Fruit fly (Drosophila melanogaster) Kc167 (cell line): ENCODE measurements around the gene CG10996.

Experiments
- Myc ChIP-seq: fragments of >200 bp; optimal IDR thresholded peaks from 2 replicates; lab custom pipeline; 2017; ENCODE audit warnings: missing external identifiers
- Sin3A ChIP-seq: fragments of >200 bp; optimal IDR thresholded peaks from 2 replicates; lab custom pipeline; 2018; ENCODE audit warnings: missing external identifiers
- h ChIP-seq: fragments of >200 bp; optimal IDR thresholded peaks from 3 replicates; lab custom pipeline; 2018; ENCODE audit warnings: missing external identifiers
- insv ChIP-seq: fragments of >200 bp; optimal IDR thresholded peaks from 3 replicates; lab custom pipeline; 2018; ENCODE audit warnings: missing external identifiers
- psq ChIP-seq: fragments of >200 bp; optimal IDR thresholded peaks from 2 replicates; lab custom pipeline; 2017; ENCODE audit warnings: missing external identifiers
- ttk ChIP-seq: sonication (Bioruptor generic); optimal IDR thresholded peaks from 2 replicates; lab custom pipeline; 2017; ENCODE audit warnings: missing external identifiers

CG10996 gene

dm6 chrX:13778568-13778967, 18.9 kb downstream of the CG10996 start:
- TF ChIP-seq Myc: no peak
- no peak for TF ChIP-seq h
- no peak for TF ChIP-seq Sin3A (lab: Kevin White, UChicago)
- TF ChIP-seq insv (lab: Kevin White, UChicago): no peak
- no peak for TF ChIP-seq psq (lab: Kevin White, UChicago)
- TF ChIP-seq ttk (lab: Kevin White, UChicago): no peak

DNA sequence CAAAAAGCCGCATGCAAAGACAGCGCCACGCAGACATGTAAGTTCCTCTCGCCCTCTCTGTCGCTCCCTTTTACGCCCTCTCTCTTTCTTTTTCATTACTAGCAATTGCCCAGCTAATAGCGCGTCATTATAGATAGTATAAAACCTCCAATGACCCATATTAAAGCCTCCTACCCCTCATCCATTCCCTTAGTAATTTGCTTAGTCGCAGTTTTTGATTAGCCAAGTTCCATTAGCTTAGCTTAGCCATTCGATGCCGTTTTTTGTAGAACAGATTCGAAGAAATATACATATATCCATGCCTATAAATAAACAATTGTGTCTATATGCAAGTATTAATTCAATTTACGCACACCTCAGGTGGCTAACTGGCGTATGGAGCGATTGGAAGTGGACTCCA, 26.7 kb downstream of the CG10996 start:
- no peak for TF ChIP-seq psq (lab: Kevin White, UChicago)
- no peak for TF ChIP-seq insv (lab: Kevin White, UChicago)
- no peak for TF ChIP-seq Myc
- no peak for TF ChIP-seq h
- no peak for TF ChIP-seq Sin3A (lab: Kevin White, UChicago)
- TF ChIP-seq ttk (lab: Kevin White, UChicago): no peak

DNA sequence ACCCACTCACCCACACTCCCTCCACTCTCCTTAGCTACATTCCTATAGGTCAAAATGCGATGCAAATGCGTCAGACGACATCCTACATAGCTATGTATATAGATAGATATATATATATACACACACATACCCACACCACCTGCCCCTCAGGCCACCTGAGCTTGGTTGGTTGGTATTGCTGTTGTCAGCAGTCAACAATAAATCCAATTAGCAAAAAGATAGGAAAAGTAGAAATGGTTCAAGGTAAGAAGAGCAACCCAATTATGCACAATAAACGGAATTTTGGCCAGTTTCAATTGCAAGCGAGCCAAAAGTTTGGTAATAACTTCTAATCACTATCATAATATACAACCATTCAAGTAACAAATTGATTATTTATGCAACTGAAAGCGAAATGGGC, 30.9 kb downstream of the CG10996 start:
- no peak for TF ChIP-seq Sin3A (lab: Kevin White, UChicago)
- no peak for TF ChIP-seq ttk (lab: Kevin White, UChicago)
- TF ChIP-seq h: no peak
- no peak for TF ChIP-seq insv (lab: Kevin White, UChicago)
- no peak for TF ChIP-seq Myc
- TF ChIP-seq psq (lab: Kevin White, UChicago): no peak

DNA sequence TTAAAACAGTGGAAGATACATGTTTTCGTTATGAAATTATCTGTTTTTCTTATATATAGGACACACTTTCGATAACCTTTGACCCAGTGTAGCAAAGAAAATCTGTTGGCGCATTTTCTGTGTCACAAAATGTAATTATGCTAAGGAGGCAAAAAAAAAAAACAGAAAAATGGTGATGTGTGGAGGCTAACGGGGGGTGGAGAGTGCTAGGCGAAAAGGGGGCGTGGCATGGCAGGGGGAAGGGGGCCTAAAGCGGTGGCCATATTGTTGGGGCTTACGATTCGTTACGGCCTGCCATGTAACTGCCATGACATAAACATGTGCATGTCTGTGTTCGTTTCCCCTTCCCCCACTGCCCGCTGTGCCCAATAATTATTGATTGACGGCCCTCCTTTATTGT, 32.2 kb downstream of the CG10996 start:
- TF ChIP-seq insv (lab: Kevin White, UChicago): no peak
- TF ChIP-seq psq (lab: Kevin White, UChicago): no peak
- no peak for TF ChIP-seq Sin3A (lab: Kevin White, UChicago)
- no peak for TF ChIP-seq Myc
- no peak for TF ChIP-seq h
- no peak for TF ChIP-seq ttk (lab: Kevin White, UChicago)

DNA sequence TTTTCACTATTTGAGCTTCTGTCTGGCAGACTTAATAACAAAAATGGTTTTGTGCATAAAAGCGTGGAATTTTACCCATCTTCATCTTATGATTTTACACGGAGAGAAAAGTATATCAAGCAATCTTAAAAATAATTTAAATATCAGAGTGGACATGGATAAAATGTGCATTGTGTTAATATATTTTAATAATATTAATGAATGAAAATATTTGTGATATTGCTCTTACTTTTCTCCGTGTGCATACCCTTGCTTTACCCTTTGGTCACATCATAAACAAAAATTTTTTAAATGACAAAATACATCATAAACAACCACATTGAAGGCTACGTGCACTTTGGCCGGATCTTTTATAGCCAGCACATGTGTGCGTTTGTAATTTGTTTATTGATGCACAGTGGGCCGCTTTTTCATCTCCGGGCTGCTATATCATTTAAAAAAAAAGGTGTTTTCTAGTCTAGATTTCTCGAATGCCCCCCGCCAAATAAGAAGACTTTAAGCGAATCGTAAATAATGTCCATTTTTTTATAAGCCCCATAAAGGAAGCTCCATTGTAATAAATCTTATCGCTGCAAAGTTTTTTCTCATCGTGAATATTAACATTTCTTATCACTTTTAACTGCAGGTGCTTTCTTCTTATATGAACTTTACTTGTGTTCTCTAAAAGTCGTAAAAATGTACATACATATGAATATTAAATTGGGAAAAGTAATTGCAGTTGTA, 32.9 kb downstream of the CG10996 start:
- TF ChIP-seq ttk (lab: Kevin White, UChicago) (no peak), psq (lab: Kevin White, UChicago) (no peak), insv (lab: Kevin White, UChicago) (no peak), Myc (no peak), Sin3A (lab: Kevin White, UChicago) (no peak), h (no peak)

DNA sequence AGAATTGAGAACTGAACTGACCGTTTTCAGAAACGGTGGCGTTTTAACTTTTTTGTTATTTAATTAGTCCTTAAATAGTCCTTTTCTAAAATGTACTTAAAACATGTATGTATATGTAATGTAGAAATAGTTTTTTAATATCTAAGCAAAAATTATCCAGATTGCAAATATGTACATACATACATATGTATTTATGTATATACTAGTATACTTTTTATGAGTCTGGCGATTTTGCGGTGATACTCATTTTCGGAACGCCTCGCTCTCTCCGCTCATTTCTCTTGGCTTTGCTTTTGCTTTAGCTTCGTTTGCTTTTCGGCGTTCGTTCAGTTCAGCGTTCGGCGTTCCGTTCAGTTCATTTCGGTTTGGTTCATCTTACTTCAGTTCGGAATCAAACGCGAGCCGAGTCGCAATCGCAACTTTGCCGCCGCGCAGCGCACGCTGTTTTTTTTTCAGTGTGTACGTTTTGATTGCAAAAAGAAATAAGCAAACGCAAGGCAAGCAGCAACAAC, 35.0 kb downstream of the CG10996 start, which contains the start of gene rdgB:
TSS of gene rdgB (plus strand) at position 381 of the 512 bp plus-strand sequence.
- TF ChIP-seq Sin3A (lab: Kevin White, UChicago) (no peak), insv (lab: Kevin White, UChicago) (no peak), h (no peak), ttk (lab: Kevin White, UChicago) (no peak), psq (lab: Kevin White, UChicago) (no peak), Myc (no peak)

dm6 chrX:13761762-13762371, 35.6 kb downstream of the CG10996 start:
- TF ChIP-seq Sin3A (lab: Kevin White, UChicago) (no peak), ttk (lab: Kevin White, UChicago) (no peak), Myc (no peak), h (no peak), insv (lab: Kevin White, UChicago) (no peak), psq (lab: Kevin White, UChicago) (no peak)

dm6 chrX:13758989-13759549, 38.4 kb downstream of the CG10996 start, which contains the start of gene Yp3:
TSS of gene Yp3 (plus strand) at chrX:13759546.
- TF ChIP-seq psq (lab: Kevin White, UChicago): no peak
- no peak for TF ChIP-seq h
- no peak for TF ChIP-seq Myc

- TF ChIP-seq psq (lab: Kevin White, UChicago) (no peak), h (no peak), Myc (no peak), insv (lab: Kevin White, UChicago) (no peak), ttk (lab: Kevin White, UChicago) (no peak), Sin3A (lab: Kevin White, UChicago) (no peak)
Measured at dm6 chrX:13756776-13757312, 40.6 kb downstream of the CG10996 start, which contains the start of the genes CG32625 and Rtc1. TSS of gene CG32625 (minus strand) at chrX:13756826. TSS of gene Rtc1 (plus strand) at chrX:13757179.

dm6 chrX:13755152-13755557, 42.3 kb downstream of the CG10996 start, which contains the start of gene Pdcd4:
TSS of gene Pdcd4 (minus strand) at chrX:13755406.
- TF ChIP-seq h: no peak
- no peak for TF ChIP-seq Sin3A (lab: Kevin White, UChicago)
- TF ChIP-seq insv (lab: Kevin White, UChicago): no peak
- TF ChIP-seq Myc: no peak
- TF ChIP-seq ttk (lab: Kevin White, UChicago): no peak
- no peak for TF ChIP-seq psq (lab: Kevin White, UChicago)

DNA sequence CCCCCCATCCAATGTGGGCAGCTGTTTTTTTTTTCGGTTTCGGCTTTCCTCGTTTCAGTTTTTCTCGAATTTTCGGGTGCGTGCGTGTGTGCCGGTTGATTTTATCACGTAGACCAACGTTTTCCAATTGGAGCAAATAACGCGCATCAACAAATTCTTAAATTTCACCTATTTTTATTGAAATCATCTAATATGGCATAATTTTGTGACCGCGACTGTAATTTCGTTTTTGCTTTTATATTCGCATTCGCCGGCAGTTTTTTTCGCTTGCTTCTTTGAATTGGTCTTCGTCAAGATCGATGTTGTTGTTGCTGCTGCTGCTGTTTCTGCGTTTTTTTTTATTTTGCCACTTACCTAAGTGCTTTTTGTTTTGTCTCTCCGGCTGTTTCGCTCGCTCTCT, 43.0 kb downstream of the CG10996 start:
- no peak for TF ChIP-seq Myc
- TF ChIP-seq psq (lab: Kevin White, UChicago): no peak
- TF ChIP-seq h: no peak
- no peak for TF ChIP-seq Sin3A (lab: Kevin White, UChicago)
- TF ChIP-seq ttk (lab: Kevin White, UChicago): no peak
- TF ChIP-seq insv (lab: Kevin White, UChicago): no peak
